Worm (Caenorhabditis elegans) whole organism, L2 larva: Measurements from ENCODE around the gene rpl-21.

Experiments
- C34F6.9 ChIP-seq: fragments of 150-350 bp; optimal IDR thresholded peaks from 2 replicates; lab custom pipeline; 2014; ENCODE audit warnings: missing biosample characterization, missing genetic modification characterization
- F13H6.1 ChIP-seq: sonication (generic microtip); optimal IDR thresholded peaks from 2 replicates; lab custom pipeline; 2016; ENCODE audit warnings: missing genetic modification characterization, missing compliant biosample characterization
- R02D3.7 ChIP-seq: fragments of 150-350 bp; optimal IDR thresholded peaks from 2 replicates; lab custom pipeline; 2014; ENCODE audit warnings: missing biosample characterization, missing genetic modification characterization
- Y55F3AM.14 ChIP-seq: fragments of 200-800 bp; sonication (Bioruptor generic); optimal IDR thresholded peaks from 2 replicates; lab custom pipeline; 2018; ENCODE audit warnings: mild to moderate bottlenecking, missing genetic modification characterization, missing compliant biosample characterization
- ZK546.5 ChIP-seq: sonication (generic microtip); optimal IDR thresholded peaks from 2 replicates; lab custom pipeline; 2017; ENCODE audit warnings: missing biosample characterization, missing genetic modification characterization
- aly-2 ChIP-seq: fragments of 150-350 bp; optimal IDR thresholded peaks from 2 replicates; lab custom pipeline; 2014; ENCODE audit warnings: missing biosample characterization, missing genetic modification characterization
- ama-1 ChIP-seq: fragments of 150-350 bp; optimal IDR thresholded peaks from 2 replicates; lab custom pipeline; 2018; ENCODE audit warnings: inconsistent platforms
- blmp-1 ChIP-seq: sonication (generic microtip); optimal IDR thresholded peaks from 2 replicates; lab custom pipeline; 2017; ENCODE audit warnings: missing genetic modification characterization, mild to moderate bottlenecking, missing compliant biosample characterization, antibody characterized with exemption, moderate library complexity; ENCODE audit not compliant: insufficient read depth
- ceh-16 ChIP-seq: fragments of 150-350 bp; optimal IDR thresholded peaks from 2 replicates; lab custom pipeline; 2014; ENCODE audit warnings: missing biosample characterization, missing genetic modification characterization
- ceh-82 ChIP-seq: fragments of 150-350 bp; optimal IDR thresholded peaks from 2 replicates; lab custom pipeline; 2014; ENCODE audit warnings: missing biosample characterization, missing genetic modification characterization
- dmd-4 ChIP-seq: sonication (generic microtip); optimal IDR thresholded peaks from 2 replicates; lab custom pipeline; 2017; ENCODE audit warnings: missing biosample characterization, missing genetic modification characterization
- egl-27 ChIP-seq: sonication (generic microtip); optimal IDR thresholded peaks from 3 replicates; lab custom pipeline; 2017; ENCODE audit warnings: missing biosample characterization, missing genetic modification reagents, missing genetic modification characterization
- elt-3 ChIP-seq: sonication (generic microtip); optimal IDR thresholded peaks from 2 replicates; lab custom pipeline; 2017; ENCODE audit warnings: missing biosample characterization, missing genetic modification characterization
- fos-1 ChIP-seq: fragments of 150-350 bp; optimal IDR thresholded peaks from 2 replicates; lab custom pipeline; 2014; ENCODE audit warnings: missing biosample characterization, missing genetic modification characterization
- gmeb-1 ChIP-seq: fragments of 150-350 bp; optimal IDR thresholded peaks from 2 replicates; lab custom pipeline; 2014; ENCODE audit warnings: missing biosample characterization, missing genetic modification characterization
- lin-11 ChIP-seq: fragments of 150-350 bp; sonication (generic microtip); optimal IDR thresholded peaks from 2 replicates; lab custom pipeline; 2014; ENCODE audit warnings: missing biosample characterization, missing genetic modification characterization, inconsistent platforms, mixed read lengths
- lin-13 ChIP-seq: fragments of 150-350 bp; optimal IDR thresholded peaks from 2 replicates; lab custom pipeline; 2014; ENCODE audit warnings: missing biosample characterization, missing genetic modification reagents, missing genetic modification characterization
- lin-39 ChIP-seq: fragments of 150-350 bp; optimal IDR thresholded peaks from 2 replicates; lab custom pipeline; 2014; ENCODE audit warnings: missing biosample characterization, missing genetic modification reagents, missing genetic modification characterization
- lsy-2 ChIP-seq, 2 experiments: fragments of 150-350 bp in 1 of 2; sonication (generic microtip) in 1 of 2; optimal IDR thresholded peaks; 2 replicates each; lab custom pipeline; 2014 to 2017; ENCODE audit warnings: missing biosample characterization in 2 of 2, missing genetic modification characterization in 2 of 2
- mab-5 ChIP-seq: fragments of 150-350 bp; optimal IDR thresholded peaks from 2 replicates; lab custom pipeline; 2014; ENCODE audit warnings: missing biosample characterization, missing genetic modification characterization
- mbf-1 ChIP-seq: sonication (generic microtip); optimal IDR thresholded peaks from 2 replicates; lab custom pipeline; 2017; ENCODE audit warnings: missing biosample characterization, missing genetic modification characterization
- mdl-1 ChIP-seq, 2 experiments: fragments of 150-350 bp in 1 of 2; sonication (generic microtip) in 1 of 2; optimal IDR thresholded peaks; 2 replicates each; lab custom pipeline; 2017; ENCODE audit warnings: missing biosample characterization in 2 of 2, missing genetic modification characterization in 2 of 2
- nhr-10 ChIP-seq: sonication (generic microtip); optimal IDR thresholded peaks from 2 replicates; lab custom pipeline; 2017; ENCODE audit warnings: missing biosample characterization, missing genetic modification characterization
- nhr-12 ChIP-seq: fragments of 150-350 bp; optimal IDR thresholded peaks from 2 replicates; lab custom pipeline; 2014; ENCODE audit warnings: missing biosample characterization, missing genetic modification characterization
- nhr-129 ChIP-seq: fragments of 150-350 bp; optimal IDR thresholded peaks from 2 replicates; lab custom pipeline; 2014; ENCODE audit warnings: missing biosample characterization, missing genetic modification characterization
- nhr-21 ChIP-seq: fragments of 150-350 bp; optimal IDR thresholded peaks from 2 replicates; lab custom pipeline; 2014; ENCODE audit warnings: missing biosample characterization, missing genetic modification characterization
- nhr-23 ChIP-seq: fragments of 150-350 bp; optimal IDR thresholded peaks from 2 replicates; lab custom pipeline; 2014; ENCODE audit warnings: missing biosample characterization, missing genetic modification reagents, missing genetic modification characterization
- nhr-25 ChIP-seq: fragments of 150-350 bp; sonication (generic microtip); optimal IDR thresholded peaks from 3 replicates; lab custom pipeline; 2014; ENCODE audit warnings: missing biosample characterization, missing genetic modification characterization
- nhr-6 ChIP-seq: fragments of 150-350 bp; optimal IDR thresholded peaks from 2 replicates; lab custom pipeline; 2014; ENCODE audit warnings: missing biosample characterization, missing genetic modification characterization
- nhr-77 ChIP-seq: fragments of 150-350 bp; optimal IDR thresholded peaks from 2 replicates; lab custom pipeline; 2014; ENCODE audit warnings: missing biosample characterization, missing genetic modification characterization
- peb-1 ChIP-seq: fragments of 150-350 bp; optimal IDR thresholded peaks from 2 replicates; lab custom pipeline; 2014; ENCODE audit warnings: missing biosample characterization, missing genetic modification characterization
- sem-4 ChIP-seq: fragments of 150-350 bp; optimal IDR thresholded peaks from 2 replicates; lab custom pipeline; 2014; ENCODE audit warnings: missing biosample characterization, missing genetic modification reagents, missing genetic modification characterization
- skn-1 ChIP-seq: sonication (generic microtip); optimal IDR thresholded peaks from 2 replicates; lab custom pipeline; 2017; ENCODE audit warnings: missing biosample characterization, missing genetic modification characterization
- sma-3 ChIP-seq: sonication (generic microtip); optimal IDR thresholded peaks from 2 replicates; lab custom pipeline; 2016; ENCODE audit warnings: missing genetic modification reagents, missing genetic modification characterization, missing compliant biosample characterization
- snpc-4 ChIP-seq: fragments of 150-350 bp; optimal IDR thresholded peaks from 2 replicates; lab custom pipeline; 2014; ENCODE audit warnings: missing biosample characterization, missing genetic modification characterization
- unc-39 ChIP-seq: fragments of 150-350 bp; optimal IDR thresholded peaks from 2 replicates; lab custom pipeline; 2014; ENCODE audit warnings: missing biosample characterization, missing genetic modification characterization
- unc-55 ChIP-seq: fragments of 150-350 bp; sonication (generic microtip); optimal IDR thresholded peaks from 3 replicates; lab custom pipeline; 2014; ENCODE audit warnings: missing biosample characterization, missing genetic modification reagents, missing genetic modification characterization
- unc-62 ChIP-seq: fragments of 150-350 bp; optimal IDR thresholded peaks from 2 replicates; lab custom pipeline; 2014; ENCODE audit warnings: missing biosample characterization, missing genetic modification reagents, missing genetic modification characterization
- ztf-1 ChIP-seq: fragments of 200-800 bp; sonication (Bioruptor generic); conservative IDR thresholded peaks from 2 replicates; pipeline ENCODE4 v1.3.6; 2022; ENCODE audit warnings: missing genetic modification characterization, missing compliant biosample characterization
- ztf-11 ChIP-seq: sonication (generic microtip); optimal IDR thresholded peaks from 2 replicates; lab custom pipeline; 2017; ENCODE audit warnings: missing biosample characterization, missing genetic modification characterization
- ztf-4 ChIP-seq: fragments of 150-350 bp; optimal IDR thresholded peaks from 2 replicates; lab custom pipeline; 2014; ENCODE audit warnings: missing biosample characterization, missing genetic modification characterization

Gene rpl-21

DNA sequence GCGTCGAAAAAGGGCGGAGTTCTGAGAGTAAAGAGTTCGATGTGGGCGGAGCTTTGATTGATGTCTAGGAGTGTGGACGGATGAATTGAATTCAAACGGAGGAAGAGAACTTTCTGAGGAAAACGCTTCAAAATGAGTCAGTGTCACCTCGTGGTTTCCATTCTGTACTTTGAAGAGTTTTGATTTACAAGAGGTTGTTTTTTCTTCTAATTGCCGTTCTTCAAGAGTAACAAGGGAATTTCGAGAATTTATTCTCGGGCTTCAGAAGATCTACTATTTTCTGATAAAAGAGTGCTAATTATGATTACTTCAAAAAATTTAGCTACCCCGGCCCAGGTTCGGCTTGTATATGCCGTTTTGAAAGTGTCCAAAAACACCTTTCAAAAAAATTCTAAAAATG lies 46.2 kb upstream of the rpl-21 start, which contains the start of gene C50C3.12:
C50C3.12 (plus strand) TSS at position 301 of the 400 bp plus-strand sequence.
- no peak for TF ChIP-seq ZK546.5 (tag; lab: Kevin White, UChicago)
- TF ChIP-seq aly-2 (tag; lab: Kevin White, UChicago): no peak
- TF ChIP-seq mab-5 (tag; lab: Kevin White, UChicago): no peak
- TF ChIP-seq mdl-1 (tag; optimal IDR thresholded peaks at IDR 0.05; lab: Kevin White, UChicago): no peak
- TF ChIP-seq ceh-16 (tag; lab: Kevin White, UChicago): no peak
- no peak for TF ChIP-seq nhr-77 (tag; lab: Kevin White, UChicago)
- no peak for TF ChIP-seq lin-13 (GFP tag; lab: Kevin White, UChicago)
- TF ChIP-seq lin-39: no peak
- no peak for TF ChIP-seq ama-1 (lab: Kevin White, UChicago)
- TF ChIP-seq F13H6.1 (tag; lab: Kevin White, UChicago): no peak
- no peak for TF ChIP-seq nhr-23
- no peak for TF ChIP-seq snpc-4 (tag; lab: Kevin White, UChicago)
- no peak for TF ChIP-seq nhr-6
- no peak for TF ChIP-seq gmeb-1 (tag; lab: Kevin White, UChicago)

DNA sequence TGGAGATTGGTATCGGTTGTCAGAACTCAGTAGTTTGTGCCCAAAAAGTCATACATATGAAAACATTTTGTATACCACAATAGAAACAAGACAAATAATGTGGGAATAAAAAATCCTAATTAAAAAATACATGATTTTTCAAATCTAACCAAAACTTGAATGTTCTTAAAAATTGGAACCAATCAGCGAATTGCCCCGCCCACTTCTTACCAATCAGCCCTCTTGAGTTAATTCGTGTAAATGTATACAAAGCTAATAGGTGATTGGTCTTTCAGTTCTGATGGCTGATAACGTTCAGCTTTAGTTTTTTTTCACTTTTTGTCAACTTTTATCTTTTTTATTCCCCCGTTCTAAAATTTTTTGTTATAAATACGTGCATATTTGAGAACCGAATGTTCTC lies 45.2 kb upstream of the rpl-21 start:
- TF ChIP-seq blmp-1 (tag; lab: Kevin White, UChicago) (no peak), nhr-25 (tag; lab: Kevin White, UChicago) (no peak)

DNA sequence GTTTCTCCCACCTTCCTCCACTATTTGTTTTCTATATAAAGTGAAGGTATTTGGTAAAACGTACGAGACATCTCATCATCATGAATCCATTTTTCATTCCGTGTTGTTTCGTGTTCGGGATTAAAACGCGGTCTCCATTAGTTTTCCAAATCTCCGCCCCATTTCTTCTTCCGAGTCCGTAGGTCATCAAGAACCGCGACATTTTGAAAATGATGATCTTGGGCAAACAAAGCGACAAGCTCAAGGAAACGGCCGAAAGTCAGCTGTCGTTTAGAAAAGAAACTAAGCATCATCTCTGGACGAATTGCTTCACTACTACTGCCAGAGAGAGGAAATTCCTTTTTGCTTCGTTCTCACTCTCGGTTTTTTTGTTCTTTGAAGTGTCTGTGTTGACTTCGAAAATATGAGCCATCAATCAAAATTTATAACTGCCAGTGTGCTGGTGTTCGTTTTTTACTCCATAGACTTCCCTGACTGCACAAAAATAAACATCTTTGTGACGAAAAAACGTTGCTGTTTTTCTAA lies 42.6 kb upstream of the rpl-21 start:
- TF ChIP-seq ztf-4 (tag; lab: Kevin White, UChicago) (no peak), mbf-1 (tag; lab: Kevin White, UChicago) (no peak), mab-5 (tag; lab: Kevin White, UChicago) (no peak), nhr-129 (peak; percentile 12)

DNA sequence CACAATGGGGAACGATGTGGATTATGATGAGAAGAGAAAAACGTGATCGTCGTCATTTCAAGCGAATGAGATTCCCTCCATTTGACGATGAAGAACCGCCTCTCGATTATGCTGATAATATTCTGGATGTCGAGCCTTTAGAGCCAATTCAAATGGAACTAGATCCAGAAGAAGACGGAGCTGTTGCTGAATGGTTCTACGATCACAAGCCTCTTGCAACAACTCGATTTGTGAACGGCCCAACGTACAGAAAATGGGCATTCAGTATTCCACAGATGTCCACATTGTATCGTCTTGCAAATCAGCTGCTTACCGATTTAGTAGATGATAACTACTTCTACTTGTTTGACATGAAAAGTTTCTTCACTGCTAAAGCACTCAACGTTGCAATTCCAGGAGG lies 34.7 kb upstream of the rpl-21 start:
- no peak for TF ChIP-seq skn-1 (tag; lab: Kevin White, UChicago)
- no peak for TF ChIP-seq peb-1 (tag; lab: Kevin White, UChicago)
- no peak for TF ChIP-seq elt-3 (tag; lab: Kevin White, UChicago)
- no peak for TF ChIP-seq lin-11 (tag; lab: Kevin White, UChicago)
- TF ChIP-seq mab-5 (tag; lab: Kevin White, UChicago): no peak
- no peak for TF ChIP-seq ceh-82 (tag; lab: Kevin White, UChicago)
- TF ChIP-seq unc-62 (GFP tag; lab: Kevin White, UChicago): no peak
- no peak for TF ChIP-seq C34F6.9 (tag; lab: Kevin White, UChicago)
- no peak for TF ChIP-seq lin-13 (GFP tag; lab: Kevin White, UChicago)
- TF ChIP-seq nhr-23: no peak
- no peak for TF ChIP-seq ZK546.5 (tag; lab: Kevin White, UChicago)
- TF ChIP-seq nhr-6: no peak
- TF ChIP-seq ceh-16 (tag; lab: Kevin White, UChicago): no peak
- TF ChIP-seq blmp-1 (tag; lab: Kevin White, UChicago): no peak

DNA sequence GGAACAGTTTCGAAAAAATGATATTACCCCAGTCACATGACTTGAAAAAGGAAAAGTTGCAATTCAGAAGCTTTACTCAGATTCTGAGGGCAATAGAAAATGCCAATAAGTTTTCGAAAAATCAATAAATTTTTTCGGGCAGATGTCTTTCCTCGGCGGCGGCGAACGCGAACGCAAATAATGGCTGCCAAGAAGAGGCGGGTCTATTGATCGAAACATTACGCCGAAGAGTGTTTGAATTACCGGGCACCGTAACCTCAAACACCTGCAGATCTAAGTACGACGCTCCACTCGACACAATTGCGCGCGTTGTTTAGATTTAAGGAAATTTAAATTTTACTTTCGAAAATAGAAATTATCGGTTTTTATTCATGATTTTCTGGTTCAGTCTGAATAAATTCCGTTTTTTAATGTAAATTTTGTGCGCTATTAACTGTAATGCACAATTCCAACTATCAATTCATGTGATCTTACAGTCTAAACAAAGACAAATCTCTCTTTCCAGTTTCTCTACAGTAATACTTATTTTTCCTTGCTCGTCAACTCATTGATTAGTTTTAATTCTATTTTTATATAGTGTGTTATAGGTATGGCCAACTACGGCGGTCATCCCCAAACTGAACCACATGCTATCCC lies 33.9 kb upstream of the rpl-21 start, which contains the start of gene prp-8:
prp-8 (plus strand) TSS at position 586 of the 636 bp plus-strand sequence.
- TF ChIP-seq egl-27 (tag; lab: Kevin White, UChicago) (peak; percentile 50), ztf-11 (tag; lab: Kevin White, UChicago) (no peak), dmd-4 (no peak), snpc-4 (tag; lab: Kevin White, UChicago) (no peak), nhr-25 (tag; lab: Kevin White, UChicago) (peak; percentile 91), fos-1 (tag; lab: Kevin White, UChicago) (peak; percentile 72), nhr-6 (no peak), nhr-21 (tag; lab: Kevin White, UChicago) (peak; percentile 71), blmp-1 (tag; lab: Kevin White, UChicago) (peak; percentile 82), R02D3.7 (tag; lab: Kevin White, UChicago) (no peak), nhr-77 (tag; lab: Kevin White, UChicago) (no peak), mdl-1 (tag; optimal IDR thresholded peaks at IDR 0.05; lab: Kevin White, UChicago) (peak in 1 of 2 experiments; percentile 38), sem-4 (tag; lab: Kevin White, UChicago) (peak; percentile 91), nhr-12 (tag; lab: Kevin White, UChicago) (no peak), sma-3 (peak; percentile 87), mab-5 (tag; lab: Kevin White, UChicago) (peak; percentile 79), Y55F3AM.14 (GFP tag; lab: Kevin White, UChicago) (no peak), ZK546.5 (tag; lab: Kevin White, UChicago) (peak; percentile 94), lin-39 (no peak), C34F6.9 (tag; lab: Kevin White, UChicago) (peak; percentile 96), ceh-82 (tag; lab: Kevin White, UChicago) (peak; percentile 30), lsy-2 (tag; optimal IDR thresholded peaks at IDR 0.05; lab: Kevin White, UChicago) (peak; percentile 96 to 99), elt-3 (tag; lab: Kevin White, UChicago) (no peak), nhr-129 (peak; percentile 90), ztf-1 (GFP tag; lab: Robert Waterston, UW) (no peak), peb-1 (tag; lab: Kevin White, UChicago) (no peak), unc-39 (no peak), unc-55 (GFP tag; lab: Kevin White, UChicago) (peak; percentile 97), ama-1 (lab: Kevin White, UChicago) (peak; percentile 48), nhr-10 (tag; lab: Kevin White, UChicago) (peak; percentile 59), ztf-4 (tag; lab: Kevin White, UChicago) (peak; percentile 78)
